Fruit fly (Drosophila melanogaster) whole organism, prepupa: ENCODE results near the gene Osi7.

Source experiments
- Blimp-1 ChIP-seq: fragments of 200-800 bp; sonication (Bioruptor generic); optimal IDR thresholded peaks from 3 replicates; lab custom pipeline; 2017; ENCODE audit warnings: missing biosample characterization, missing genetic modification characterization, mild to moderate bottlenecking, moderate library complexity, missing genetic modification reagents
- CG10631 ChIP-seq: fragments of 200-800 bp; sonication (Bioruptor generic); optimal IDR thresholded peaks from 2 replicates; lab custom pipeline; 2016; ENCODE audit warnings: missing biosample characterization, missing genetic modification characterization
- CG11902 ChIP-seq: fragments of 200-800 bp; sonication (Bioruptor generic); optimal IDR thresholded peaks from 3 replicates; lab custom pipeline; 2016; ENCODE audit warnings: missing biosample characterization, missing genetic modification characterization
- CG15336 ChIP-seq: fragments of 200-800 bp; sonication (Bioruptor generic); IDR thresholded peaks from 2 replicates; pipeline ENCODE4 v1.3.6; 2022; ENCODE audit warnings: missing biosample characterization, missing genetic modification characterization
- CG1621 ChIP-seq: fragments of 200-800 bp; sonication (Bioruptor generic); optimal IDR thresholded peaks from 3 replicates; lab custom pipeline; 2018; ENCODE audit warnings: missing biosample characterization, mild to moderate bottlenecking, missing genetic modification characterization
- CG16779 ChIP-seq: fragments of 200-800 bp; sonication (Bioruptor generic); optimal IDR thresholded peaks from 3 replicates; lab custom pipeline; 2017; ENCODE audit warnings: missing biosample characterization, mild to moderate bottlenecking, missing genetic modification characterization
- CG31627 ChIP-seq: fragments of 200-800 bp; sonication (Bioruptor generic); optimal IDR thresholded peaks from 3 replicates; lab custom pipeline; 2016; ENCODE audit warnings: missing biosample characterization, missing genetic modification characterization
- CG32006 ChIP-seq: fragments of 200-800 bp; sonication (Bioruptor generic); optimal IDR thresholded peaks from 3 replicates; lab custom pipeline; 2017; ENCODE audit warnings: missing biosample characterization, mild to moderate bottlenecking, missing genetic modification characterization
- CG3919 ChIP-seq: fragments of 200-800 bp; sonication (Bioruptor generic); optimal IDR thresholded peaks from 3 replicates; lab custom pipeline; 2016; ENCODE audit warnings: missing biosample characterization, missing genetic modification characterization
- CG4318 ChIP-seq: fragments of 200-800 bp; sonication (Bioruptor generic); optimal IDR thresholded peaks from 3 replicates; lab custom pipeline; 2017; ENCODE audit warnings: missing biosample characterization, mild to moderate bottlenecking, missing genetic modification characterization
- CG6163 ChIP-seq: fragments of 200-800 bp; sonication (Bioruptor generic); IDR thresholded peaks from 3 replicates; pipeline ENCODE4 v1.3.6; 2022; ENCODE audit warnings: missing biosample characterization, missing genetic modification characterization
- CG6276 ChIP-seq: fragments of 200-800 bp; sonication (Bioruptor generic); optimal IDR thresholded peaks from 2 replicates; lab custom pipeline; 2017; ENCODE audit warnings: missing biosample characterization, mild to moderate bottlenecking, missing genetic modification characterization
- CG6792 ChIP-seq: fragments of 200-800 bp; sonication (Bioruptor generic); optimal IDR thresholded peaks from 3 replicates; lab custom pipeline; 2016; ENCODE audit warnings: missing biosample characterization, missing genetic modification characterization
- CG6808 ChIP-seq: fragments of 200-800 bp; sonication (Bioruptor generic); optimal IDR thresholded peaks from 3 replicates; lab custom pipeline; 2017; ENCODE audit warnings: missing biosample characterization, missing genetic modification characterization, mild to moderate bottlenecking, moderate library complexity, missing genetic modification reagents
- CG7368 ChIP-seq: fragments of 200-800 bp; sonication (Bioruptor generic); optimal IDR thresholded peaks from 3 replicates; lab custom pipeline; 2016; ENCODE audit warnings: missing biosample characterization, missing genetic modification characterization
- CG8119 ChIP-seq: fragments of 200-800 bp; sonication (Bioruptor generic); IDR thresholded peaks from 3 replicates; pipeline ENCODE4 v1.3.6; 2022; ENCODE audit warnings: missing biosample characterization, missing genetic modification characterization
- CG8319 ChIP-seq: fragments of 200-800 bp; sonication (Bioruptor generic); optimal IDR thresholded peaks from 3 replicates; lab custom pipeline; 2016; ENCODE audit warnings: missing biosample characterization, missing genetic modification characterization
- CG8632 ChIP-seq: fragments of 200-800 bp; sonication (Bioruptor generic); optimal IDR thresholded peaks from 3 replicates; lab custom pipeline; 2016; ENCODE audit warnings: missing biosample characterization, missing genetic modification characterization
- CG9139 ChIP-seq: fragments of 200-800 bp; sonication (Bioruptor generic); optimal IDR thresholded peaks from 3 replicates; lab custom pipeline; 2017; ENCODE audit warnings: missing biosample characterization, mild to moderate bottlenecking, missing genetic modification characterization
- Eip75B ChIP-seq: fragments of 200-800 bp; sonication (Bioruptor generic); optimal IDR thresholded peaks from 3 replicates; lab custom pipeline; 2016; ENCODE audit warnings: missing biosample characterization, missing genetic modification characterization
- Eip78C ChIP-seq: fragments of 200-800 bp; sonication (Bioruptor generic); peaks from one replicate; lab custom pipeline; 2016; ENCODE audit warnings: missing biosample characterization, missing genetic modification characterization
- Eip93F ChIP-seq: fragments of 200-800 bp; sonication (Bioruptor generic); optimal IDR thresholded peaks from 2 replicates; lab custom pipeline; 2016; ENCODE audit warnings: missing biosample characterization, mild to moderate bottlenecking, missing genetic modification characterization
- Ets96B ChIP-seq: fragments of 200-800 bp; optimal IDR thresholded peaks from 2 replicates; lab custom pipeline; 2019; ENCODE audit warnings: missing biosample characterization, mild to moderate bottlenecking, missing genetic modification characterization, moderate library complexity
- Gug ChIP-seq: fragments of 200-800 bp; sonication (Bioruptor generic); IDR thresholded peaks from 2 replicates; pipeline ENCODE4 v1.3.6; 2022; ENCODE audit warnings: missing biosample characterization, missing genetic modification characterization
- Hr39 ChIP-seq: fragments of 200-800 bp; sonication (Bioruptor generic); optimal IDR thresholded peaks from 2 replicates; lab custom pipeline; 2016; ENCODE audit warnings: missing biosample characterization, missing genetic modification characterization
- Hr4 ChIP-seq: fragments of 200-800 bp; sonication (Bioruptor generic); optimal IDR thresholded peaks from 3 replicates; lab custom pipeline; 2016; ENCODE audit warnings: missing biosample characterization, missing genetic modification characterization
- OdsH ChIP-seq: fragments of 200-800 bp; sonication (Bioruptor generic); optimal IDR thresholded peaks from 3 replicates; lab custom pipeline; 2016; ENCODE audit warnings: missing biosample characterization, missing genetic modification characterization
- Smox ChIP-seq: fragments of 200-800 bp; sonication (Bioruptor generic); optimal IDR thresholded peaks from 3 replicates; lab custom pipeline; 2016; ENCODE audit warnings: missing biosample characterization, missing genetic modification characterization
- Sox14 ChIP-seq: fragments of 200-800 bp; sonication (Bioruptor generic); optimal IDR thresholded peaks from 3 replicates; lab custom pipeline; 2016; ENCODE audit warnings: missing biosample characterization, missing genetic modification characterization
- Sox15 ChIP-seq: fragments of 200-800 bp; sonication (Bioruptor generic); optimal IDR thresholded peaks from 3 replicates; lab custom pipeline; 2016; ENCODE audit warnings: missing biosample characterization, missing genetic modification characterization
- achi ChIP-seq: fragments of 200-800 bp; sonication (Bioruptor generic); optimal IDR thresholded peaks from 3 replicates; lab custom pipeline; 2016; ENCODE audit warnings: missing biosample characterization, missing genetic modification characterization
- acj6 ChIP-seq: fragments of 200-800 bp; sonication (Bioruptor generic); optimal IDR thresholded peaks from 3 replicates; lab custom pipeline; 2016; ENCODE audit warnings: missing biosample characterization, missing genetic modification characterization
- cyc ChIP-seq: fragments of 200-800 bp; sonication (Bioruptor generic); optimal IDR thresholded peaks from 3 replicates; lab custom pipeline; 2016; ENCODE audit warnings: missing biosample characterization, missing genetic modification characterization
- dac ChIP-seq: fragments of 200-800 bp; sonication (Bioruptor generic); optimal IDR thresholded peaks from 2 replicates; lab custom pipeline; 2017; ENCODE audit warnings: missing biosample characterization, mild to moderate bottlenecking, missing genetic modification characterization
- dsx ChIP-seq: fragments of 200-800 bp; optimal IDR thresholded peaks from 3 replicates; lab custom pipeline; 2019; ENCODE audit warnings: missing biosample characterization, mild to moderate bottlenecking, missing genetic modification characterization, moderate library complexity; ENCODE audit not compliant: poor library complexity, severe bottlenecking
- eg ChIP-seq: fragments of 200-800 bp; sonication (Bioruptor generic); IDR thresholded peaks from 3 replicates; pipeline ENCODE4 v1.3.6; 2022; ENCODE audit warnings: missing biosample characterization, missing genetic modification characterization
- fd59A ChIP-seq: fragments of 200-800 bp; sonication (Bioruptor generic); optimal IDR thresholded peaks from 2 replicates; lab custom pipeline; 2017; ENCODE audit warnings: missing biosample characterization, mild to moderate bottlenecking, missing genetic modification characterization, missing genetic modification reagents
- net ChIP-seq: fragments of 200-800 bp; sonication (Bioruptor generic); optimal IDR thresholded peaks from 3 replicates; lab custom pipeline; 2016; ENCODE audit warnings: missing biosample characterization, missing genetic modification characterization
- pdm3 ChIP-seq: fragments of 200-800 bp; sonication (Bioruptor generic); optimal IDR thresholded peaks from 3 replicates; lab custom pipeline; 2016; ENCODE audit warnings: missing biosample characterization, missing genetic modification characterization
- salr ChIP-seq, 2 experiments: fragments of 200-800 bp; sonication (Bioruptor generic); optimal IDR thresholded peaks; 3 replicates each; lab custom pipeline; 2016 to 2018; ENCODE audit warnings: missing biosample characterization in 2 of 2, missing genetic modification characterization in 2 of 2, mild to moderate bottlenecking in 1 of 2
- ss ChIP-seq, 2 experiments: fragments of 200-800 bp; sonication (Bioruptor generic); optimal IDR thresholded peaks; 2 replicates in 1 of 2; 3 replicates in 1 of 2; lab custom pipeline; 2017 to 2018; ENCODE audit warnings: mild to moderate bottlenecking in 2 of 2, missing biosample characterization in 2 of 2, missing genetic modification characterization in 2 of 2, moderate library complexity in 1 of 2
- svp ChIP-seq: fragments of 200-800 bp; sonication (Bioruptor generic); peaks from one replicate; lab custom pipeline; 2016; ENCODE audit warnings: missing biosample characterization, missing genetic modification characterization
- topi ChIP-seq: fragments of 200-800 bp; sonication (Bioruptor generic); optimal IDR thresholded peaks from 3 replicates; lab custom pipeline; 2016; ENCODE audit warnings: missing biosample characterization, missing genetic modification characterization

Osi7 gene

DNA sequence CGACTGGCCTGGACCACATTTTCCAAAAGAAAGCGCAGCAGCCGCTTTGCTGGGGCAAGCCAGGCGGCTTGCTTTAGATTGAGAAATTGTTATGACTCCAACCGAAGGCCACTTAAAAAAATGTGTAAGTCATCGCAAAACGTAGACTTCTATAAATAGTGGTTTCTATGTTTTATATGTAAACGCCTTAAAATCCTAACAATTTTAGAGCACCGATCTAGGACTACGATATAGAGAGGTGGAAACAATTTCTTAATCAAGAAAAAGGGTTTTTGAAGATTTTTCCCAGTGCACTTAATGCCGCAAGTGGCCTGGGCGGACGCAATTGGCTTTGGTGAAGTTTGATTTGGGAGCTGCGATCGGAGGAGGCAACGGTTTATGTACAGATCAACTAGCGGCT is 34.6 kb upstream of the Osi7 start (continued):
- TF ChIP-seq CG6808 (GFP tag; lab: Kevin White, UChicago) (no peak), Ets96B (tag; lab: Kevin White, UChicago) (no peak), fd59A (GFP tag; lab: Kevin White, UChicago) (no peak), Eip93F (no peak), topi (no peak), CG8119 (GFP tag; lab: Robert Waterston, UW) (peak; percentile 88), OdsH (peak; percentile 69), Blimp-1 (GFP tag; lab: Kevin White, UChicago) (no peak), ss (GFP tag; optimal IDR thresholded peaks at IDR 0.05; lab: Kevin White, UChicago) (no peak), Gug (GFP tag; lab: Robert Waterston, UW) (peak; percentile 76), CG32006 (GFP tag; lab: Kevin White, UChicago) (peak; percentile 96), cyc (GFP tag; lab: Kevin White, UChicago) (no peak), CG10631 (GFP tag; lab: Kevin White, UChicago) (peak; percentile 22), Hr39 (GFP tag; lab: Kevin White, UChicago) (no peak), CG7368 (GFP tag; lab: Kevin White, UChicago) (peak; percentile 19), CG6163 (GFP tag; lab: Robert Waterston, UW) (peak; percentile 83), eg (GFP tag; lab: Robert Waterston, UW) (peak; percentile 87), CG6276 (GFP tag; lab: Kevin White, UChicago) (peak; percentile 87), CG9139 (no peak), CG15336 (GFP tag; lab: Robert Waterston, UW) (peak; percentile 93), CG16779 (tag; lab: Kevin White, UChicago) (no peak)

DNA sequence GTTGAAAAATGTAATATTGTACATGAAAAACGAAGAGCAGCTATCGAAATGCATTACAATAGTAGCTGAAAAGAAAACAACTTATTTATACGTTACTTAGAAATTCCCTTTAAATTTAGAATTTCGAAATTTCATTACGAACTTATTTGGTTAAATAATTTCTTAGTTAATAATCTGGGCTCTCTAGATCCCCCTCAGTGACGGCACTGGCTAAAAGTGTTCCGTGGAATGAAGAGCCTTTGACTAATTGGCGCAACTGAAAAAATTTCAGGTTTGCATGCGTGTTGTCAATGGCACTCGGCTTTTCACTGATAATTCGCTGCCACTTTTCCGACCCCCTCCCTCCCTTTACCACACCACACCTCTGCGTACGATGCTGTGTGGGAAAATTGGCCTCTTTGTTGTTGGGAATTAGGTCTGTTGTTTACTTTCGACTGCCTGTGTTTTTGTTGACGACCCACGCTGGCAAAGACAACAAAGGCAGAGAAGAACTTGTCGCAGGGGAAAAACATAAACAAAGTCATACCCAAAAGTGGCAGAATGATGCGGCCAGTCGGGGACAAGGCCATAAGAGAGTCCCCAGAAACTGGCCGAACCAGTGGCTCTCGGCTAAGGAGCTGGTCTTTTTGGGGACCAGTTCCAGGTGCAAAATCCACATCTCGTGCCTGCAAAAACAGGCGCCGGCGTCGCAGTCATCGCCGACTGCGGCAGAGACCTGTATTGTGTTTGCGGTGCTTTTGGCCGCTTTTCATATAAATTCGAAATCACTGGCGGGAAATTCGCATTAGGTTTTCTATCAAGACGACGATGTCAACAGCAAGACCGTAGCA is 33.5 kb upstream of the Osi7 start, which contains the start of gene Osi3:
Gene Osi3, plus strand, starts transcription at position 780 of the 830 bp plus-strand sequence.
- TF ChIP-seq CG3919 (GFP tag; lab: Kevin White, UChicago) (peak; percentile 8), CG6808 (GFP tag; lab: Kevin White, UChicago) (no peak), Sox15 (GFP tag; lab: Kevin White, UChicago) (no peak), eg (GFP tag; lab: Robert Waterston, UW) (0 out of 3 replicates have a peak, but pooled peaks have one; percentile 35), CG8319 (GFP tag; lab: Kevin White, UChicago) (no peak), ss (GFP tag; optimal IDR thresholded peaks at IDR 0.05; lab: Kevin White, UChicago) (peak in 1 of 2 experiments; percentile 14), acj6 (GFP tag; lab: Kevin White, UChicago) (peak; percentile 6), CG31627 (no peak), OdsH (peak; percentile 32), fd59A (GFP tag; lab: Kevin White, UChicago) (no peak), CG6276 (GFP tag; lab: Kevin White, UChicago) (peak; percentile 40), Smox (no peak), CG4318 (GFP tag; lab: Kevin White, UChicago) (peak; percentile 54), net (peak; percentile 18), achi (peak; percentile 7), CG6792 (GFP tag; lab: Kevin White, UChicago) (no peak), dac (GFP tag; lab: Kevin White, UChicago) (peak; percentile 52), Sox14 (GFP tag; lab: Kevin White, UChicago) (no peak), dsx (GFP tag; lab: Kevin White, UChicago) (no peak), topi (no peak), CG11902 (GFP tag; lab: Kevin White, UChicago) (no peak), svp (GFP tag; lab: Kevin White, UChicago) (peak; percentile 59), Eip78C (GFP tag; lab: Kevin White, UChicago) (peak; percentile 81), CG32006 (GFP tag; lab: Kevin White, UChicago) (peak; percentile 84), CG8632 (peak; percentile 15), Hr4 (peak; percentile 65), Eip75B (GFP tag; lab: Kevin White, UChicago) (peak; percentile 4), CG15336 (GFP tag; lab: Robert Waterston, UW) (peak; percentile 26; the same call in 1 of the 2 replicates), CG1621 (no peak), pdm3 (peak; percentile 12), salr (GFP tag; optimal IDR thresholded peaks at IDR 0.05; lab: Kevin White, UChicago) (peak in 1 of 2 experiments; percentile 21)
